Fruit fly (Drosophila melanogaster): ENCODE measurements around the gene Brd7-9.

Gene Brd7-9

DNA sequence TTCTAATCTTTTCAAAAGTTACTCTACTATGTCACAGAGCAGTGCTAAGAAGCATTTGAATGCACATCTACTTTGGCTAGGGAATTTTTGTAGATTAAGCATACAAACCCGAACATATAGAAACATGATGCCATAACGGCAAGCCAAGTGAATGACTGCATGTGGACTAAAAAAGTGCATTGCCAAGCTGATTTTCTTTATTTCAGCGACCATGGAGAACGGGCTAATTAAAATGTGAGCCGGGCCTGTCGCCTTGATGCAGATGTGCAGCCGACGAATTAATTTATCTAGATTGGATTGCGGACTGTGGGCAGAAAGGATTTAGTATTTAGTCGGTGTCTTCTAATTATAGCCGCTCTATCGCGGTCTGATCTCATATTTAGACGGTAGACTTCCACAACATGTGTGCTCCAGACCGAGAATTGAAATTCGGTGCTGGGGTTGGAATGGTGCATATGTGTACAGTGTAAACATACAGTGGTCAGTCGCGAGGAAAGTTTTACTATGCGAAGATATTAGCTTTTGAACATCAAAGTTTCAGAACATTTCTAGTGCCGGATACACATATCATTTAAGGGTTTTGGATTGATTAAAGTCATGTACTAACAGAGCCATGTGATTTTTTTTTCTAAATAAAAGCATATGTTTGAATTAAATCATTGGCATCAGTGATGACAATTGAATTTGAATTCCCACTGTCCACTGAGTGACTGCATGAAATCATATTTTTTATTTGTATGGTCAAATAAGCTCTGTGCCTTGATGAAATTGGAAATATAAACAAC lies 30.1 kb downstream of the Brd7-9 start (continued):
- TF ChIP-seq Ada2b (GFP tag; IDR thresholded peaks at IDR 0.05): no peak
- peak; percentile 72 for TF ChIP-seq Ets65A (GFP tag)
- peak; percentile 29 for TF ChIP-seq ATbp (GFP tag; optimal IDR thresholded peaks at IDR 0.05)
- peak; percentile 36 for TF ChIP-seq CG15269 (tag; optimal IDR thresholded peaks at IDR 0.05)
- no peak for TF ChIP-seq CG16813 (GFP tag; IDR thresholded peaks at IDR 0.05; ENCODE audit: partially characterized antibody)
- peak; percentile 5 for TF ChIP-seq Nf-YB (GFP tag; optimal IDR thresholded peaks at IDR 0.05)
- peak; percentile 0 for TF ChIP-seq trem (tag; optimal IDR thresholded peaks at IDR 0.05)
- no peak for TF ChIP-seq exex (tag; optimal IDR thresholded peaks at IDR 0.05)
- TF ChIP-seq HmgD (GFP tag; optimal IDR thresholded peaks at IDR 0.05): no peak
- peak; percentile 42 for TF ChIP-seq phol (tag; optimal IDR thresholded peaks at IDR 0.05)
- peak; percentile 39; the same call in 1 of the 3 replicates for TF ChIP-seq CG17361 (GFP tag; IDR thresholded peaks at IDR 0.05)
- no peak for TF ChIP-seq Dip3 (GFP tag; optimal IDR thresholded peaks at IDR 0.05)
- TF ChIP-seq croc (GFP tag; conservative IDR thresholded peaks at IDR 0.05): no peak
- TF ChIP-seq hbn (GFP tag; IDR thresholded peaks at IDR 0.05; ENCODE audit: partially characterized antibody): no peak
- TF ChIP-seq lola (GFP tag; optimal IDR thresholded peaks at IDR 0.05): peak in 1 of 3 experiments; percentile 9
- no peak for TF ChIP-seq psq (GFP tag; optimal IDR thresholded peaks at IDR 0.05)
- TF ChIP-seq CG12391 (tag; optimal IDR thresholded peaks at IDR 0.05): peak; percentile 32
- TF ChIP-seq Hsf (GFP tag; optimal IDR thresholded peaks at IDR 0.05): peak; percentile 6
- peak; percentile 7 for TF ChIP-seq tin (GFP tag; optimal IDR thresholded peaks at IDR 0.05)
- TF ChIP-seq Oli (tag; optimal IDR thresholded peaks at IDR 0.05): peak; percentile 17
- no peak for TF ChIP-seq CG7372 (GFP tag; IDR thresholded peaks at IDR 0.05)
- peak in 1 of 2 experiments; percentile 36 for TF ChIP-seq bsh (GFP tag; optimal IDR thresholded peaks at IDR 0.05)
- no peak for TF ChIP-seq Ravus (GFP tag; IDR thresholded peaks at IDR 0.05)
- TF ChIP-seq z (GFP tag; IDR thresholded peaks at IDR 0.05): no peak
- no peak for TF ChIP-seq Sry-β (GFP tag; optimal IDR thresholded peaks at IDR 0.05)
- no peak for TF ChIP-seq hth (optimal IDR thresholded peaks at IDR 0.05)
- TF ChIP-seq Xbp1 (GFP tag; optimal IDR thresholded peaks at IDR 0.05): peak; percentile 27
- no peak for TF ChIP-seq BtbVII (GFP tag; optimal IDR thresholded peaks at IDR 0.05)
- TF ChIP-seq Bdp1 (GFP tag; optimal IDR thresholded peaks at IDR 0.05): no peak
- TF ChIP-seq CG7839 (tag; optimal IDR thresholded peaks at IDR 0.05): no peak
- TF ChIP-seq ac (GFP tag; optimal IDR thresholded peaks at IDR 0.05): no peak
- TF ChIP-seq jing (GFP tag; optimal IDR thresholded peaks at IDR 0.05): no peak
- no peak for TF ChIP-seq lbe (GFP tag; optimal IDR thresholded peaks at IDR 0.05)
- TF ChIP-seq pita (GFP tag; optimal IDR thresholded peaks at IDR 0.05): no peak
- no peak for TF ChIP-seq CHES-1-like (GFP tag; optimal IDR thresholded peaks at IDR 0.05)
- TF ChIP-seq fd96Cb (tag; optimal IDR thresholded peaks at IDR 0.05): no peak

DNA sequence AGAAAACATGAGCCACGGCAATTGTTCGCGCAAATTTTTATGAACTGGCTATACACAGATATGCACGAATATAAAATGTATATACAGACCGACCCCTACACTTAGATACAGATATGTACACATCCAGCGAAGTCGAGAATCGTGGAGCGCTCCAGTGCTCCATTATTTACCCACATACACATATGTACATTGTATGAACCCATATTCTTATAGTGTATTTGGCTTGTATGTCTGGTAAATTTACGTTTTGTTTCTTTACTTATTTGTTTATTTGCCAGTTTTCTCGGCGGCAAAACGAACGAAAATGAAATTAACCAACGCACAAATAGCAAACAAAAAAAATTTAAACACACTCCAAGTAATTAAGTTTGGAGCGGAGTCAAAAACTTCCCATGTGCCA lies 30.7 kb downstream of the Brd7-9 start:
- peak; percentile 41 for TF ChIP-seq CG3847 (GFP tag; IDR thresholded peaks at IDR 0.05)
- TF ChIP-seq ERR (GFP tag; optimal IDR thresholded peaks at IDR 0.05): no peak
- no peak for TF ChIP-seq CG4424 (GFP tag; optimal IDR thresholded peaks at IDR 0.05)
- TF ChIP-seq Fer2 (tag; optimal IDR thresholded peaks at IDR 0.05): peak; percentile 75
- TF ChIP-seq otp (GFP tag; IDR thresholded peaks at IDR 0.05): peak; percentile 51; the same call in 1 of the 3 replicates
- TF ChIP-seq CG34376 (GFP tag; optimal IDR thresholded peaks at IDR 0.05): peak; percentile 52
- no peak for TF ChIP-seq cas (GFP tag; IDR thresholded peaks at IDR 0.05)
- TF ChIP-seq Dp (GFP tag; optimal IDR thresholded peaks at IDR 0.05): no peak
- peak; percentile 51 for TF ChIP-seq kay (GFP tag; optimal IDR thresholded peaks at IDR 0.05)
- no peak for TF ChIP-seq CG30431 (GFP tag; optimal IDR thresholded peaks at IDR 0.05)
- peak; percentile 35 for TF ChIP-seq bab2 (GFP tag; optimal IDR thresholded peaks at IDR 0.05)
- no peak for TF ChIP-seq CG8944 (GFP tag; optimal IDR thresholded peaks at IDR 0.05)
- no peak for TF ChIP-seq Hr3 (GFP tag; optimal IDR thresholded peaks at IDR 0.05)
- peak; percentile 75 for TF ChIP-seq CG12071 (GFP tag; optimal IDR thresholded peaks at IDR 0.05)
- TF ChIP-seq ac (GFP tag; optimal IDR thresholded peaks at IDR 0.05): no peak
- no peak for TF ChIP-seq CG8478 (optimal IDR thresholded peaks at IDR 0.05)
- TF ChIP-seq B-H2 (GFP tag; optimal IDR thresholded peaks at IDR 0.05): peak; percentile 69
- no peak for TF ChIP-seq hth (optimal IDR thresholded peaks at IDR 0.05)
